Worm (Caenorhabditis elegans): ENCODE measurements around the gene str-250.

Gene str-250

ce11 chrV:13961927-13962419 is 43.5 kb downstream of the str-250 start, which contains the start of the genes algn-13 and R10D12.13 (continued):
- TF ChIP-seq ztf-11 (tag; optimal IDR thresholded peaks at IDR 0.05) (peak; percentile 27 to 34), dpl-1 (GFP tag; optimal IDR thresholded peaks at IDR 0.05) (peak; percentile 64 to 71 (median 67)), fkh-4 (tag; optimal IDR thresholded peaks at IDR 0.05; ENCODE audit: borderline replicate concordance) (no peak), ets-5 (GFP tag; IDR thresholded peaks at IDR 0.05) (no peak), unc-130 (tag; optimal IDR thresholded peaks at IDR 0.05) (peak; percentile 75), zag-1 (tag; optimal IDR thresholded peaks at IDR 0.05) (no peak), nhr-11 (tag; optimal IDR thresholded peaks at IDR 0.05) (peak; percentile 30), efl-3 (GFP tag; optimal IDR thresholded peaks at IDR 0.05) (no peak), nhr-77 (tag; optimal IDR thresholded peaks at IDR 0.05) (no peak), isw-1 (GFP tag; IDR thresholded peaks at IDR 0.05) (peak; percentile 27; the same call in 1 of the 2 replicates), lsy-2 (tag; optimal IDR thresholded peaks at IDR 0.05) (peak; percentile 59 to 67), pqm-1 (tag; optimal IDR thresholded peaks at IDR 0.05) (no peak), xbp-1 (tag; optimal IDR thresholded peaks at IDR 0.05) (peak; percentile 40), F16B12.6 (tag; optimal IDR thresholded peaks at IDR 0.05) (peak; percentile 9), ceh-82 (tag; optimal IDR thresholded peaks at IDR 0.05) (peak; percentile 51 to 54 (median 52)), hpl-2 (GFP tag; optimal IDR thresholded peaks at IDR 0.05) (no peak), snpc-4 (tag; optimal IDR thresholded peaks at IDR 0.05) (peak; percentile 69), lin-39 (tag; optimal IDR thresholded peaks at IDR 0.05) (peak; percentile 43), elt-3 (tag; optimal IDR thresholded peaks at IDR 0.05) (peak in 1 of 6 experiments; percentile 31), irx-1 (tag; optimal IDR thresholded peaks at IDR 0.05) (peak; percentile 8), skn-1 (tag; optimal IDR thresholded peaks at IDR 0.05) (peak; percentile 59), swsn-7 (tag; optimal IDR thresholded peaks at IDR 0.05) (peak; percentile 64), nhr-28 (tag; optimal IDR thresholded peaks at IDR 0.05) (no peak), egl-27 (tag; optimal IDR thresholded peaks at IDR 0.05) (no peak), unc-98 (GFP tag; IDR thresholded peaks at IDR 0.05) (no peak), ceh-90 (tag; optimal IDR thresholded peaks at IDR 0.05) (no peak), nhr-85 (tag) (peak; percentile 74)

- TF ChIP-seq sox-4 (tag; optimal IDR thresholded peaks at IDR 0.05) (no peak), ztf-4 (tag; optimal IDR thresholded peaks at IDR 0.05) (no peak), elt-3 (tag; optimal IDR thresholded peaks at IDR 0.05) (peak in 2 of 6 experiments; percentile 10 to 20), efl-3 (GFP tag; optimal IDR thresholded peaks at IDR 0.05) (no peak), jun-1 (tag; optimal IDR thresholded peaks at IDR 0.05) (no peak), blmp-1 (tag; optimal IDR thresholded peaks at IDR 0.05) (peak; percentile 98), hlh-17 (GFP tag; optimal IDR thresholded peaks at IDR 0.05; ENCODE audit: borderline replicate concordance) (no peak), fkh-4 (tag; optimal IDR thresholded peaks at IDR 0.05; ENCODE audit: borderline replicate concordance) (no peak), lin-14 (GFP tag; optimal IDR thresholded peaks at IDR 0.05) (peak; percentile 56), zag-1 (tag; optimal IDR thresholded peaks at IDR 0.05) (no peak), irx-1 (tag; optimal IDR thresholded peaks at IDR 0.05) (no peak), nhr-85 (tag) (peak; percentile 81), skn-1 (tag; optimal IDR thresholded peaks at IDR 0.05) (no peak)
Measured at ce11 chrV:13963279-13963976, 45.0 kb downstream of the str-250 start, which contains the start of gene sao-1. Gene sao-1 (plus strand): TSS chrV:13963926.

All from whole organism, L1 larva.